Worm (Caenorhabditis elegans) whole organism, L3 larva: ENCODE data around the gene sek-1.

Experiments
- ceh-16 ChIP-seq: sonication (generic microtip); optimal IDR thresholded peaks from 2 replicates; lab custom pipeline; 2017; ENCODE audit warnings: missing biosample characterization, missing genetic modification characterization
- fkh-10 ChIP-seq: sonication (generic microtip); optimal IDR thresholded peaks from 2 replicates; lab custom pipeline; 2017; ENCODE audit warnings: missing biosample characterization, missing genetic modification reagents, missing genetic modification characterization
- fos-1 ChIP-seq: fragments of 150-350 bp; optimal IDR thresholded peaks from 2 replicates; lab custom pipeline; 2014; ENCODE audit warnings: missing biosample characterization, missing genetic modification characterization
- lin-39 ChIP-seq: fragments of 150-350 bp; optimal IDR thresholded peaks from 2 replicates; lab custom pipeline; 2018; ENCODE audit warnings: missing biosample characterization, missing genetic modification reagents, missing genetic modification characterization
- nhr-23 ChIP-seq: fragments of 150-350 bp; optimal IDR thresholded peaks from 2 replicates; lab custom pipeline; 2014; ENCODE audit warnings: missing biosample characterization, missing genetic modification reagents, missing genetic modification characterization
- nhr-76 ChIP-seq: fragments of 150-350 bp; sonication (generic microtip); optimal IDR thresholded peaks from 5 replicates; lab custom pipeline; 2014; ENCODE audit warnings: missing biosample characterization, missing genetic modification characterization
- nhr-77 ChIP-seq: fragments of 150-350 bp; optimal IDR thresholded peaks from 2 replicates; lab custom pipeline; 2014; ENCODE audit warnings: missing biosample characterization, missing genetic modification characterization
- snpc-4 ChIP-seq: fragments of 150-350 bp; optimal IDR thresholded peaks from 2 replicates; lab custom pipeline; 2014; ENCODE audit warnings: missing biosample characterization, missing genetic modification characterization
- zag-1 ChIP-seq: fragments of 150-350 bp; optimal IDR thresholded peaks from 2 replicates; lab custom pipeline; 2014; ENCODE audit warnings: missing biosample characterization, missing genetic modification characterization
- ztf-11 ChIP-seq: fragments of 150-350 bp; optimal IDR thresholded peaks from 2 replicates; lab custom pipeline; 2014; ENCODE audit warnings: missing biosample characterization, missing genetic modification characterization

DNA sequence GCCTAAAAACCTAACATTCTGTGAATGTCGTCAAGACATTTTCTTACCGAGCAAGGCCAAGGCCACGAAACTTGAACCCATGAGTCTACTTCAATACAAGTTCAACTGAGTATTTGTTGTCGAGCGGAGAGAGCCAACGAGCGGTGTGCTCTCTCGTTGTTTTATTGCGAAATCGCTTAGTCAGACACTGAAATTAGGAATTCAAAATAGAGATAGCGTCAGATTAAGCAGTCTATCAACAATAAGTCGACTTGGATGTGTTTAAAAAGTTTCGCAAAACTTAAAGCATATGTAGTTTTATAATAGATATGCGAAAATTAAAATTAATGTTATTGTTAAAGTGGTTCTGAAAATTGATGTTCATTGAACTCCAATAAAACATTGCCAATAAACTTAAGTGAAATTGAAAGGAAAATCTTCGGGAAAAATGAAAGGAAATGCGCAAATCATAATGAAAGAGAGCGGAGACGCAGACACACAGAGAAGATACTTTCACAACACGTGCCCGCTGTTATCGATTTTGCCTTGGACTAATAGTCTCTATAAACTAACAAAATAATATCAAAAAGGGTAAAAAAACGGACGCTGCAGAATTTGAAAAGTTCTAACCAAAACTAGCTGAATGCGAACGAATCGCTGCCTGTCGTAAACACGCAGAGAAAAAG lies 23.0 kb upstream of the sek-1 start, which contains the start of gene ZK154.6:
- TF ChIP-seq nhr-77 (no peak), fos-1 (no peak), lin-39 (tag; lab: Kevin White, UChicago) (peak; percentile 14), nhr-23 (tag; lab: Kevin White, UChicago) (peak; percentile 21), zag-1 (tag; lab: Kevin White, UChicago) (no peak), fkh-10 (no peak), nhr-76 (tag; lab: Kevin White, UChicago) (no peak), snpc-4 (tag; lab: Kevin White, UChicago) (no peak), ztf-11 (tag; lab: Kevin White, UChicago) (no peak), ceh-16 (no peak)
